Worm (Caenorhabditis elegans): ENCODE data around the gene fipr-10.

Gene fipr-10

ce11 chrV:9930612-9931065 is 16.7 kb downstream of the fipr-10 start, which contains the start of the genes rmh-2 and suds-3:
Gene rmh-2, minus strand, starts transcription at chrV:9930775.
Gene suds-3, plus strand, starts transcription at chrV:9931015.
- TF ChIP-seq mep-1 (tag; optimal IDR thresholded peaks at IDR 0.05) (peak; percentile 66), drap-1 (GFP tag; optimal IDR thresholded peaks at IDR 0.05) (no peak), zip-8 (tag; optimal IDR thresholded peaks at IDR 0.05) (no peak), M03D4.4 (tag; optimal IDR thresholded peaks at IDR 0.05) (peak; percentile 13), sptf-1 (tag; optimal IDR thresholded peaks at IDR 0.05) (peak; percentile 0), nhr-237 (tag; optimal IDR thresholded peaks at IDR 0.05) (no peak), lsy-2 (tag; optimal IDR thresholded peaks at IDR 0.05) (peak; percentile 21), ztf-11 (tag; optimal IDR thresholded peaks at IDR 0.05) (no peak)

- TF ChIP-seq flh-1 (GFP tag; optimal IDR thresholded peaks at IDR 0.05): no peak
- no peak for TF ChIP-seq ceh-83 (GFP tag; optimal IDR thresholded peaks at IDR 0.05)
- TF ChIP-seq unc-62 (GFP tag; optimal IDR thresholded peaks at IDR 0.05): no peak
- TF ChIP-seq zip-8 (tag; optimal IDR thresholded peaks at IDR 0.05): no peak
- TF ChIP-seq lin-32 (GFP tag; optimal IDR thresholded peaks at IDR 0.05): no peak
- TF ChIP-seq nhr-76 (tag; optimal IDR thresholded peaks at IDR 0.05): no peak
- no peak for TF ChIP-seq tbx-8 (GFP tag; optimal IDR thresholded peaks at IDR 0.05)
- no peak for TF ChIP-seq cnd-1 (tag; optimal IDR thresholded peaks at IDR 0.05)
- no peak for TF ChIP-seq bed-3 (GFP tag; optimal IDR thresholded peaks at IDR 0.05)
- no peak for TF ChIP-seq unc-39 (tag; optimal IDR thresholded peaks at IDR 0.05)
- no peak for TF ChIP-seq M03D4.4 (tag; optimal IDR thresholded peaks at IDR 0.05)
- TF ChIP-seq mls-2 (tag; optimal IDR thresholded peaks at IDR 0.05): no peak
- TF ChIP-seq lsy-2 (tag; optimal IDR thresholded peaks at IDR 0.05): no peak
- no peak for TF ChIP-seq elt-1 (tag; optimal IDR thresholded peaks at IDR 0.05; ENCODE audit: borderline replicate concordance, insufficient read depth)
Observed at ce11 chrV:9937435-9937834, 23.5 kb downstream of the fipr-10 start, which contains the start of gene srj-33. Gene srj-33, minus strand, starts transcription at chrV:9937535.

DNA sequence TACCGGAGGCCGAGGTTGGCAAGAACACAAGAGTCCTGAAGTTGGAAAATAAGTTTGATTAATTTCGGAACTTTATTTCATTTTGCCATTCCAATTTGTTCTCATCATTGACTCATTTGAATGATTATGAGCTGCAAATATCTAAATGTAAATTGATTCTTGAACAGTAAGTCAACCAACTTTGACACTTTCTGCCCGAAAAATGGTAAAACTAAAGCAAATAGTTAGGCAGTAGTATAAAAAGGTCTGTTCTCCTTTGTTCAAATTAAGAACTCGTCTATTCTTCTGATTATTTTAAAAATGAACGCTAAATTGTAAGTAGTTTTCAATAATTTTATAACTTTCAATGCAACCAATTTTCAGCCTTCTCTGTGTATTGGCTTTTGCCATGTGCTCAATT is 29.1 kb downstream of the fipr-10 start, which contains the start of gene fipr-12:
TSS of gene fipr-12 (plus strand) at position 301 of the 400 bp plus-strand sequence.
- no peak for TF ChIP-seq unc-62 (GFP tag; optimal IDR thresholded peaks at IDR 0.05)
- no peak for TF ChIP-seq mls-2 (tag; optimal IDR thresholded peaks at IDR 0.05)
- TF ChIP-seq nhr-12 (tag; optimal IDR thresholded peaks at IDR 0.05): no peak
- TF ChIP-seq bed-3 (GFP tag; optimal IDR thresholded peaks at IDR 0.05): no peak
- TF ChIP-seq flh-1 (GFP tag; optimal IDR thresholded peaks at IDR 0.05): no peak
- TF ChIP-seq sptf-1 (tag; optimal IDR thresholded peaks at IDR 0.05): no peak
- TF ChIP-seq lin-13 (tag; optimal IDR thresholded peaks at IDR 0.05): no peak

ce11 chrV:9944093-9944492 is 30.1 kb downstream of the fipr-10 start, which contains the start of gene sre-28:
Gene sre-28, plus strand, starts transcription at chrV:9944393.
- TF ChIP-seq mep-1 (tag; optimal IDR thresholded peaks at IDR 0.05) (no peak), nhr-12 (tag; optimal IDR thresholded peaks at IDR 0.05) (no peak), sptf-1 (tag; optimal IDR thresholded peaks at IDR 0.05) (no peak), cnd-1 (tag; optimal IDR thresholded peaks at IDR 0.05) (no peak), M03D4.4 (tag; optimal IDR thresholded peaks at IDR 0.05) (no peak), ceh-83 (GFP tag; optimal IDR thresholded peaks at IDR 0.05) (no peak), lin-13 (tag; optimal IDR thresholded peaks at IDR 0.05) (no peak), elt-1 (tag; optimal IDR thresholded peaks at IDR 0.05; ENCODE audit: borderline replicate concordance, insufficient read depth) (no peak), elt-3 (tag; optimal IDR thresholded peaks at IDR 0.05) (no peak), unc-62 (GFP tag; optimal IDR thresholded peaks at IDR 0.05) (no peak), sem-2 (GFP tag; optimal IDR thresholded peaks at IDR 0.05) (no peak)

- TF ChIP-seq lin-13 (tag; optimal IDR thresholded peaks at IDR 0.05) (no peak), sem-2 (GFP tag; optimal IDR thresholded peaks at IDR 0.05) (no peak), ham-2 (GFP tag; optimal IDR thresholded peaks at IDR 0.05) (no peak), hlh-1 (tag; optimal IDR thresholded peaks at IDR 0.05) (no peak), bed-3 (GFP tag; optimal IDR thresholded peaks at IDR 0.05) (no peak), mab-5 (tag; optimal IDR thresholded peaks at IDR 0.05) (no peak), ztf-11 (tag; optimal IDR thresholded peaks at IDR 0.05) (no peak), unc-62 (GFP tag; optimal IDR thresholded peaks at IDR 0.05) (no peak), nhr-2 (tag; optimal IDR thresholded peaks at IDR 0.05) (no peak), pha-4 (tag; optimal IDR thresholded peaks at IDR 0.05) (no peak), mep-1 (tag; optimal IDR thresholded peaks at IDR 0.05) (no peak), ceh-43 (GFP tag; optimal IDR thresholded peaks at IDR 0.05) (no peak)
Observed at ce11 chrV:9948840-9949239, 34.9 kb downstream of the fipr-10 start, which contains the start of gene nlp-58. Gene nlp-58, minus strand, starts transcription at chrV:9948940.
